Worm (Caenorhabditis elegans) whole organism, L4 larva: Measurements from ENCODE around the gene pie-1.

Experiments
- F10B5.3 ChIP-seq: sonication (generic microtip); optimal IDR thresholded peaks from 2 replicates; lab custom pipeline; 2016; ENCODE audit warnings: mild to moderate bottlenecking, missing genetic modification characterization, missing compliant biosample characterization
- T20F7.1 ChIP-seq: fragments of 200-800 bp; sonication (Bioruptor generic); optimal IDR thresholded peaks from 2 replicates; lab custom pipeline; 2018; ENCODE audit warnings: mild to moderate bottlenecking, missing genetic modification characterization, missing compliant biosample characterization
- T26A8.4 ChIP-seq: fragments of 200-800 bp; sonication (Bioruptor generic); IDR thresholded peaks from 2 replicates; pipeline ENCODE4 v1.3.6; 2022; ENCODE audit warnings: missing genetic modification characterization, missing compliant biosample characterization
- Y48G9A.11 ChIP-seq: fragments of 200-800 bp; sonication (Bioruptor generic); IDR thresholded peaks from 2 replicates; pipeline ENCODE4 v1.3.6; 2022; ENCODE audit warnings: missing genetic modification reagents, missing genetic modification characterization, missing compliant biosample characterization
- Y75B8A.6 ChIP-seq: fragments of 200-800 bp; sonication (Bioruptor generic); IDR thresholded peaks from 2 replicates; pipeline ENCODE4 v1.3.6; 2022; ENCODE audit warnings: missing genetic modification reagents, missing genetic modification characterization, missing compliant biosample characterization
- ZK337.2 ChIP-seq: fragments of 200-800 bp; sonication (Bioruptor generic); IDR thresholded peaks from 2 replicates; pipeline ENCODE4 v1.3.6; 2022; ENCODE audit warnings: missing genetic modification reagents, missing genetic modification characterization, missing compliant biosample characterization
- aly-2 ChIP-seq: sonication (generic microtip); optimal IDR thresholded peaks from 2 replicates; lab custom pipeline; 2018; ENCODE audit warnings: missing biosample characterization, missing genetic modification characterization
- arid-1 ChIP-seq: fragments of 200-800 bp; sonication (Bioruptor generic); conservative IDR thresholded peaks from 2 replicates; pipeline ENCODE4 v1.3.6; 2022; ENCODE audit warnings: missing genetic modification reagents, missing genetic modification characterization, missing compliant biosample characterization
- ceh-44 ChIP-seq: fragments of 200-800 bp; sonication (Bioruptor generic); IDR thresholded peaks from 2 replicates; pipeline ENCODE4 v1.3.6; 2022; ENCODE audit warnings: missing genetic modification reagents, missing genetic modification characterization, missing compliant biosample characterization
- ceh-62 ChIP-seq: sonication (generic microtip); optimal IDR thresholded peaks from 2 replicates; lab custom pipeline; 2017; ENCODE audit warnings: missing biosample characterization, missing genetic modification characterization
- daf-8 ChIP-seq: fragments of 200-800 bp; sonication (Bioruptor generic); IDR thresholded peaks from 2 replicates; pipeline ENCODE4 v1.3.6; 2022; ENCODE audit warnings: missing genetic modification characterization, missing compliant biosample characterization
- dmd-6 ChIP-seq: fragments of 200-800 bp; sonication (Bioruptor generic); IDR thresholded peaks from 2 replicates; pipeline ENCODE4 v1.3.6; 2022; ENCODE audit warnings: missing genetic modification reagents, missing genetic modification characterization, missing compliant biosample characterization
- dmd-8 ChIP-seq: fragments of 200-800 bp; sonication (Bioruptor generic); IDR thresholded peaks from 2 replicates; pipeline ENCODE4 v1.3.6; 2022; ENCODE audit warnings: missing genetic modification characterization, missing compliant biosample characterization
- duxl-1 ChIP-seq: sonication (generic microtip); optimal IDR thresholded peaks from 2 replicates; lab custom pipeline; 2016; ENCODE audit warnings: mild to moderate bottlenecking, missing genetic modification characterization, moderate library complexity, missing compliant biosample characterization; ENCODE audit not compliant: poor library complexity
- egl-43 ChIP-seq: fragments of 200-800 bp; sonication (Bioruptor generic); IDR thresholded peaks from 2 replicates; pipeline ENCODE4 v1.3.6; 2022; ENCODE audit warnings: missing genetic modification reagents, missing genetic modification characterization, missing compliant biosample characterization
- fos-1 ChIP-seq: fragments of 150-350 bp; optimal IDR thresholded peaks from 2 replicates; lab custom pipeline; 2014; ENCODE audit warnings: missing biosample characterization, missing genetic modification characterization
- gei-8 ChIP-seq: fragments of 200-800 bp; sonication (Bioruptor generic); optimal IDR thresholded peaks from 2 replicates; lab custom pipeline; 2018; ENCODE audit warnings: mild to moderate bottlenecking, missing genetic modification characterization, missing compliant biosample characterization
- hif-1 ChIP-seq, 2 experiments: sonication (generic microtip); optimal IDR thresholded peaks; 2 replicates each; lab custom pipeline; 2016 to 2017; ENCODE audit warnings: missing compliant biosample characterization in 2 of 2, missing genetic modification characterization in 2 of 2, missing genetic modification reagents in 2 of 2, missing genotype in 2 of 2, mild to moderate bottlenecking in 1 of 2
- hlh-11 ChIP-seq: fragments of 200-800 bp; sonication (Bioruptor generic); optimal IDR thresholded peaks from 2 replicates; lab custom pipeline; 2018; ENCODE audit warnings: mild to moderate bottlenecking, missing genetic modification characterization, missing compliant biosample characterization
- hlh-30 ChIP-seq: sonication (generic microtip); optimal IDR thresholded peaks from 2 replicates; lab custom pipeline; 2017; ENCODE audit warnings: antibody characterized with exemption, mild to moderate bottlenecking, missing genetic modification characterization, missing compliant biosample characterization; ENCODE audit not compliant: insufficient read depth
- hmg-1.1 ChIP-seq: fragments of 200-800 bp; sonication (Bioruptor generic); IDR thresholded peaks from 2 replicates; pipeline ENCODE4 v1.3.6; 2022; ENCODE audit warnings: missing genetic modification reagents, missing genetic modification characterization, missing compliant biosample characterization
- jun-1 ChIP-seq: fragments of 150-350 bp; optimal IDR thresholded peaks from 2 replicates; lab custom pipeline; 2014; ENCODE audit warnings: missing biosample characterization, missing genetic modification reagents, missing genetic modification characterization
- lin-29 ChIP-seq: fragments of 200-800 bp; sonication (Bioruptor generic); IDR thresholded peaks from 2 replicates; pipeline ENCODE4 v1.3.6; 2022; ENCODE audit warnings: missing genetic modification reagents, missing genetic modification characterization, missing compliant biosample characterization
- lin-39 ChIP-seq: fragments of 150-350 bp; optimal IDR thresholded peaks from 2 replicates; lab custom pipeline; 2014; ENCODE audit warnings: missing biosample characterization, missing genetic modification reagents, missing genetic modification characterization
- madf-9 ChIP-seq: fragments of 200-800 bp; sonication (Bioruptor generic); conservative IDR thresholded peaks from 2 replicates; pipeline ENCODE4 v1.3.6; 2022; ENCODE audit warnings: missing genetic modification reagents, missing genetic modification characterization, missing compliant biosample characterization
- mdl-1 ChIP-seq, 2 experiments: fragments of 150-350 bp in 1 of 2; sonication (generic microtip) in 1 of 2; optimal IDR thresholded peaks; 2 replicates each; lab custom pipeline; 2014 to 2017; ENCODE audit warnings: missing biosample characterization in 2 of 2, missing genetic modification characterization in 2 of 2
- mdt-29 ChIP-seq: fragments of 200-800 bp; sonication (Bioruptor generic); IDR thresholded peaks from 2 replicates; pipeline ENCODE4 v1.3.6; 2022; ENCODE audit warnings: missing genetic modification reagents, missing genetic modification characterization, missing compliant biosample characterization
- mep-1 ChIP-seq: fragments of 150-350 bp; sonication (generic microtip); optimal IDR thresholded peaks from 3 replicates; lab custom pipeline; 2014; ENCODE audit warnings: missing biosample characterization, missing genetic modification characterization
- mes-2 ChIP-seq: sonication (generic microtip); optimal IDR thresholded peaks from 2 replicates; lab custom pipeline; 2016; ENCODE audit warnings: missing genotype, mild to moderate bottlenecking, missing genetic modification characterization, missing compliant biosample characterization; ENCODE audit not compliant: poor library complexity, severe bottlenecking
- mxl-2 ChIP-seq: fragments of 200-800 bp; sonication (Bioruptor generic); conservative IDR thresholded peaks from 2 replicates; pipeline ENCODE4 v1.3.6; 2022; ENCODE audit warnings: missing genetic modification reagents, missing genetic modification characterization, missing compliant biosample characterization
- nhr-237 ChIP-seq: sonication (generic microtip); optimal IDR thresholded peaks from 2 replicates; lab custom pipeline; 2017; ENCODE audit warnings: missing biosample characterization, missing genetic modification characterization
- nhr-25 ChIP-seq: sonication (generic microtip); optimal IDR thresholded peaks from 2 replicates; lab custom pipeline; 2017; ENCODE audit warnings: missing genetic modification characterization, mild to moderate bottlenecking, missing compliant biosample characterization, antibody characterized with exemption, moderate library complexity, borderline replicate concordance; ENCODE audit not compliant: insufficient read depth
- nhr-28 ChIP-seq: fragments of 150-350 bp; optimal IDR thresholded peaks from 2 replicates; lab custom pipeline; 2014; ENCODE audit warnings: missing biosample characterization, missing genetic modification characterization
- nhr-41 ChIP-seq: fragments of 200-800 bp; sonication (Bioruptor generic); IDR thresholded peaks from 2 replicates; pipeline ENCODE4 v1.3.6; 2022; ENCODE audit warnings: missing genetic modification reagents, missing genetic modification characterization, missing compliant biosample characterization
- nhr-48 ChIP-seq: sonication (generic microtip); optimal IDR thresholded peaks from 2 replicates; lab custom pipeline; 2016; ENCODE audit warnings: mild to moderate bottlenecking, missing genetic modification characterization, missing compliant biosample characterization
- nhr-76 ChIP-seq: fragments of 150-350 bp; optimal IDR thresholded peaks from 2 replicates; lab custom pipeline; 2014; ENCODE audit warnings: missing biosample characterization, missing genetic modification characterization
- pha-4 ChIP-seq, 2 experiments: fragments of 150-350 bp in 1 of 2; fragments of 200-800 bp in 1 of 2; sonication (Bioruptor generic) in 1 of 2; IDR thresholded peaks in 1 of 2; optimal IDR thresholded peaks in 1 of 2; 2 replicates each; pipeline versions ENCODE4 v1.3.6 to Lab custom; 2014 to 2022; ENCODE audit warnings: missing genetic modification characterization in 2 of 2, missing genetic modification reagents in 2 of 2, missing biosample characterization in 1 of 2, missing compliant biosample characterization in 1 of 2
- pqm-1 ChIP-seq: sonication (generic microtip); optimal IDR thresholded peaks from 2 replicates; lab custom pipeline; 2017; ENCODE audit warnings: missing biosample characterization, missing genetic modification characterization
- saeg-2 ChIP-seq: fragments of 200-800 bp; sonication (Bioruptor generic); IDR thresholded peaks from 2 replicates; pipeline ENCODE4 v1.3.6; 2022; ENCODE audit warnings: missing genetic modification reagents, missing genetic modification characterization, missing compliant biosample characterization
- sdz-12 ChIP-seq: fragments of 200-800 bp; sonication (Bioruptor generic); optimal IDR thresholded peaks from 2 replicates; lab custom pipeline; 2018; ENCODE audit warnings: mild to moderate bottlenecking, missing genetic modification characterization, missing compliant biosample characterization
- skn-1 ChIP-seq: fragments of 150-350 bp; optimal IDR thresholded peaks from 2 replicates; lab custom pipeline; 2014; ENCODE audit warnings: missing biosample characterization, missing genetic modification characterization
- snpc-1.2 ChIP-seq: fragments of 200-800 bp; sonication (Bioruptor generic); IDR thresholded peaks from 2 replicates; pipeline ENCODE4 v1.3.6; 2022; ENCODE audit warnings: missing genetic modification reagents, missing genetic modification characterization, missing compliant biosample characterization
- snpc-4 ChIP-seq: fragments of 150-350 bp; optimal IDR thresholded peaks from 2 replicates; lab custom pipeline; 2014; ENCODE audit warnings: missing biosample characterization, missing genetic modification characterization
- unc-130 ChIP-seq: sonication (generic microtip); optimal IDR thresholded peaks from 2 replicates; lab custom pipeline; 2016; ENCODE audit warnings: missing genetic modification reagents, missing genetic modification characterization, missing compliant biosample characterization
- unc-62 ChIP-seq, 3 experiments: fragments of 150-350 bp in 1 of 3; sonication (generic microtip); optimal IDR thresholded peaks in 2 of 3; peaks in 1 of 3; 1 replicate in 1 of 3; 2 replicates in 2 of 3; lab custom pipeline; 2014 to 2017; ENCODE audit warnings: missing biosample characterization in 3 of 3, missing genetic modification characterization in 3 of 3, missing genetic modification reagents in 3 of 3, missing genotype in 1 of 3
- zfp-3 ChIP-seq: fragments of 200-800 bp; sonication (Bioruptor generic); conservative IDR thresholded peaks from 2 replicates; pipeline ENCODE4 v1.3.6; 2022; ENCODE audit warnings: missing genetic modification reagents, missing genetic modification characterization, missing compliant biosample characterization
- zip-2 ChIP-seq: fragments of 150-350 bp; optimal IDR thresholded peaks from 2 replicates; lab custom pipeline; 2014; ENCODE audit warnings: missing biosample characterization, missing genetic modification characterization

The pie-1 gene

DNA sequence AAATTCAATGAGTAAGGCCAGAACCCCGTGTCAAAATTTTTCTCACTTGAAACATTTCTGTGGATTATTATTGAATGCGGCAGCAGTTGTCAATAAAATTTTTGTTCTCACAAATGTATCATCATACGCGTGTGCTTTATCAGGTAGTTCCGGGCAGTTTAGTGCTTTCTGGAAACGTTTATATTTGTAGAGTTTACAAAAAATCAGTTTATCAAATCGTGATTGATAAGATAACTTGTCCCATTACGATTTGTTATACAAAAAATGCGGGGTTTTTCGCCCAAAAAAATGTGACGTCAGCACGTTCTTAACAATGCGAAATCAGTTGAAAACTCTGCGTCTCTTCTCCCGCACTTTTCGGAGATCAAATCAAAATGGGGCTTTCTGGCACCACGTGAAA, 18.5 kb downstream of the pie-1 start (continued):
- TF ChIP-seq madf-9, result no peak
- TF ChIP-seq snpc-1.2 (GFP tag; lab: Robert Waterston, UW), result no peak
- TF ChIP-seq nhr-25 (tag; lab: Kevin White, UChicago), result no peak
- no peak for TF ChIP-seq sdz-12
- no peak for TF ChIP-seq lin-29
- TF ChIP-seq T20F7.1 (GFP tag; lab: Kevin White, UChicago), result no peak
- peak; percentile 48 for TF ChIP-seq hlh-11 (tag; lab: Kevin White, UChicago)
- TF ChIP-seq nhr-28 (tag; lab: Kevin White, UChicago), result peak; percentile 28
- TF ChIP-seq hlh-30 (tag; lab: Kevin White, UChicago), result no peak
- no peak for TF ChIP-seq zip-2 (tag; lab: Kevin White, UChicago)
- no peak for TF ChIP-seq Y48G9A.11 (GFP tag; lab: Robert Waterston, UW)
- TF ChIP-seq egl-43 (GFP tag; lab: Robert Waterston, UW), result no peak
- no peak for TF ChIP-seq duxl-1 (tag; lab: Kevin White, UChicago)
- no peak for TF ChIP-seq T26A8.4 (GFP tag; lab: Robert Waterston, UW)
- TF ChIP-seq lin-39 (tag; lab: Kevin White, UChicago), result no peak
- TF ChIP-seq mxl-2 (GFP tag; lab: Robert Waterston, UW), result no peak
- no peak for TF ChIP-seq dmd-8
- TF ChIP-seq mes-2, result no peak
- no peak for TF ChIP-seq mdl-1 (tag; optimal IDR thresholded peaks at IDR 0.05; lab: Kevin White, UChicago)
- peak in 1 of 2 experiments; percentile 32 for TF ChIP-seq unc-62 (GFP tag; optimal IDR thresholded peaks at IDR 0.05 in 1 of 2; lab: Kevin White, UChicago)
- no peak for TF ChIP-seq unc-62 (tag; optimal IDR thresholded peaks at IDR 0.05; lab: Kevin White, UChicago)
- no peak for TF ChIP-seq nhr-41 (GFP tag; lab: Robert Waterston, UW)
- no peak for TF ChIP-seq pha-4 (GFP tag; IDR thresholded peaks at IDR 0.05; lab: Robert Waterston, UW)
- TF ChIP-seq pha-4 (tag; optimal IDR thresholded peaks at IDR 0.05; lab: Kevin White, UChicago), result no peak
- no peak for TF ChIP-seq aly-2 (tag; lab: Kevin White, UChicago)
- TF ChIP-seq, all 104 proteins: peak for 8

DNA sequence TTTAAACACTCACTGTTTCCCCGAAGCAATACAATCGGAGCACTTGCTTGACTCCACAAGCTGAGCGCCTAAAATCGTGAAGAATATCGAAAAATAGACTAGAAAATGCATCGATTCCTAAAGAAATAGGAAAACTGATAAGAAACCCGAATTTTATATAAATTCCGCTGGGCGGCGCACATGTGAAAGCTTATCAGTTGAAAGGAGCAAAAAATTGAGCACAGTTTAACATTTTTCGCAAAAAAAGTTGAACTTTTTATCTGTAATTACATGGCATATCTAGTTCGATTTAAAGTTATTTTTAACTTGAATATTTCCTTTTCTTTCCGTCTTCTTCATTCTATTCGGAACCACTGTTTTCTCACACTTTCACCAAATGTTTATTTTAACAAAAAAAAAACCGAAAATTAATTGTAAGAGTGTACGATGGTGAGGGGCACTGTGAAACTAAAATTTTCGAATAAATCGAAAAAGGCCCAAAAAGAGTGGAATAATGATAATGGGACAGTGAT, 19.4 kb downstream of the pie-1 start, which contains the start of gene Y49E10.18:
Gene Y49E10.18, minus strand, starts transcription at position 116 of the 512 bp plus-strand sequence.
- no peak for TF ChIP-seq nhr-25 (tag; lab: Kevin White, UChicago)
- TF ChIP-seq hif-1 (tag; optimal IDR thresholded peaks at IDR 0.05; lab: Kevin White, UChicago), result no peak
- TF ChIP-seq pqm-1 (tag; lab: Kevin White, UChicago), result peak; percentile 82
- TF ChIP-seq Y75B8A.6 (GFP tag; lab: Robert Waterston, UW), result no peak
- no peak for TF ChIP-seq mes-2
- TF ChIP-seq unc-130, result no peak
- TF ChIP-seq lin-39 (tag; lab: Kevin White, UChicago), result no peak
- TF ChIP-seq ceh-62, result no peak
- no peak for TF ChIP-seq zip-2 (tag; lab: Kevin White, UChicago)
- TF ChIP-seq nhr-237, result no peak
- TF ChIP-seq arid-1 (GFP tag; lab: Robert Waterston, UW), result no peak
- TF ChIP-seq fos-1 (tag; lab: Kevin White, UChicago), result no peak
- no peak for TF ChIP-seq nhr-48 (tag; lab: Kevin White, UChicago)
- TF ChIP-seq ceh-44 (GFP tag; lab: Robert Waterston, UW), result no peak
- TF ChIP-seq nhr-76 (tag; lab: Kevin White, UChicago), result no peak
- TF ChIP-seq unc-62 (GFP tag; optimal IDR thresholded peaks at IDR 0.05 in 1 of 2; lab: Kevin White, UChicago), result peak in 1 of 2 experiments; percentile 92
- no peak for TF ChIP-seq unc-62 (tag; optimal IDR thresholded peaks at IDR 0.05; lab: Kevin White, UChicago)
- TF ChIP-seq skn-1, result no peak
- no peak for TF ChIP-seq mdt-29 (GFP tag; lab: Robert Waterston, UW)
- peak; percentile 78 for TF ChIP-seq dmd-6 (GFP tag; lab: Robert Waterston, UW)
- TF ChIP-seq Y48G9A.11 (GFP tag; lab: Robert Waterston, UW), result no peak
- no peak for TF ChIP-seq daf-8
- no peak for TF ChIP-seq hmg-1.1
- TF ChIP-seq gei-8 (GFP tag; lab: Kevin White, UChicago), result no peak
- TF ChIP-seq snpc-4 (tag; lab: Kevin White, UChicago), result no peak
- TF ChIP-seq zfp-3 (GFP tag; lab: Robert Waterston, UW), result no peak
- peak in 1 of 2 experiments; percentile 49 for TF ChIP-seq mdl-1 (tag; optimal IDR thresholded peaks at IDR 0.05; lab: Kevin White, UChicago)
- TF ChIP-seq ZK337.2 (GFP tag; lab: Robert Waterston, UW), result no peak
- no peak for TF ChIP-seq jun-1
- TF ChIP-seq saeg-2 (GFP tag; lab: Robert Waterston, UW), result no peak
- TF ChIP-seq nhr-28 (tag; lab: Kevin White, UChicago), result peak; percentile 53
- TF ChIP-seq mep-1 (tag; lab: Kevin White, UChicago), result peak; percentile 13
- no peak for TF ChIP-seq F10B5.3 (tag; lab: Kevin White, UChicago)
